Fruit fly (Drosophila melanogaster): ENCODE measurements around the gene LKRSDH.

Gene LKRSDH

DNA sequence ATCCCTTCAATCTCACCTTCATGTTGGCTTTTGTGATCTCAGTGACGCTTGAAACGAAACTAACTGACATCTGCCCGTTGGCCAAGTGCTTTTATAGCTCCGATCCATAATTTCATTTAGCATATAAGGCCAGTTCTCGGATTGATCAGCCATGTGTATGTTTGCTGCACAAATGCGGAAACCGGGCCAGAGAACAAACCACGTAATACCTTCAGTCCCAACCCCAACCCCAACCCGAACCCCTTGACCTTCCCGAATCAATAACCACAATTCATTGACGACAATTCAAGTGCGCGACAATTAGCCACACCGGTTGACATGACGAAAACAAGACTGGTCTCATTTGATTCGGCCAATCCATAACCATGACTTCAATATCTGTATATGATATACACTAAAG is 42.7 kb downstream of the LKRSDH start, which contains the start of gene CG7203 (continued):
- TF ChIP-seq cato (GFP tag; optimal IDR thresholded peaks at IDR 0.05; ENCODE audit: borderline replicate concordance) (no peak), NK7.1 (GFP tag; optimal IDR thresholded peaks at IDR 0.05) (no peak)

DNA sequence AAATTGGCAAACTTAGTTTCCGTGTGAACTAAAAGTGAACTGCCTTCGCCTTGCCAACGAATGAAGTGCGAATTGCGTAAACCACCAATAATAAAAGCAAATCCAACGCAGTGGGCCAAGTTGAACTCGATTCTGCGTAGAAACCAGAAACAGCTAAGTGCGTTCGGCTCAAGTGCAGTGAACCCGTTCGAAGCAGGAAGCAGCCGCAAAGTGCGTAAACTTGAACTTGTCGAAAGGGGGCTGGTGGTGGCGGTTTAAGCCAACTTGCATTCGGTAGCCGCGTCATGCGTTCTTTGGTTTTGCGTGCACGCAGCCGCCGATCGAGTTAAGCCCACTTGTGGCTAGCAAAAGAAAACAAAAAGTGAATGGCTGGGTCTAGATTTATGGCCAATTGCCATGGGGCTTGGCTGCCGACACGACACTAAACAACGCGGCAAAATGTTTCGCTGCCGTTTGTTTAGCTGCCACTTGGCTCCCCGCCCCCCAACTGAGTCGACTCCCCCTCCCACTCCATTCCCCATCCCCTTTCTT is 45.1 kb downstream of the LKRSDH start:
- TF ChIP-seq Nf-YA (GFP tag; IDR thresholded peaks at IDR 0.05): no peak
- TF ChIP-seq ind (GFP tag; optimal IDR thresholded peaks at IDR 0.05): no peak
- TF ChIP-seq Abd-B (GFP tag; optimal IDR thresholded peaks at IDR 0.05): no peak
- 0 out of 3 replicates have a peak, but pooled peaks have one; percentile 6 for TF ChIP-seq CG11456 (GFP tag; IDR thresholded peaks at IDR 0.05)
- TF ChIP-seq kay (GFP tag; optimal IDR thresholded peaks at IDR 0.05): no peak
- TF ChIP-seq crol (GFP tag; IDR thresholded peaks at IDR 0.05): 0 out of 2 replicates have a peak, but pooled peaks have one; percentile 23
- peak; percentile 35; the same call in 1 of the 3 replicates for TF ChIP-seq CG6175 (GFP tag; IDR thresholded peaks at IDR 0.05)
- TF ChIP-seq CG11247 (GFP tag; IDR thresholded peaks at IDR 0.05): 0 out of 2 replicates have a peak, but pooled peaks have one; percentile 16

DNA sequence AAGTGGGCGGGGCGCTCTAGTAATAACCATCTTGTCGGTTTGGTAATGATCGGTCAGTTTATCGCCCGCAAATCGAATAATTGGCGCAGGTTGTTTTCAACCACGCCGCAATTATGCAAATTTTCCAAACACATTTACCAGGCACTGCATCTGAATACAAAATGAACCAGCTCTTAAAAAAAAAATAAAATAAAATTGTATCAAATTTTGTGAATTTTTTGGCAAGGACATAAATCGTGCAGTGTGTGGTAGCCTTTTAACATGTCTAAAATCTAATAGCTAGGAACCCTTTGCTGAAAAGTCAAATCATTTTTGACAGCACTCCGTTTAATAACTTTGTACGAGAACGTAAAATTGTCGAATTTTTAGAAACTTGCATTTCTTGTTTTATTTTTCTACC is 48.8 kb downstream of the LKRSDH start, which contains the start of gene ATPsynGL:
Gene ATPsynGL (plus strand): TSS at position 301 of the 400 bp plus-strand sequence.
- no peak for TF ChIP-seq pan (optimal IDR thresholded peaks at IDR 0.05)
- no peak for TF ChIP-seq pan (GFP tag; optimal IDR thresholded peaks at IDR 0.05 in 1 of 2, IDR thresholded peaks at IDR 0.05 in 1 of 2)
- no peak for TF ChIP-seq CG15269 (tag; optimal IDR thresholded peaks at IDR 0.05)
- TF ChIP-seq dpn (GFP tag; optimal IDR thresholded peaks at IDR 0.05): no peak
- TF ChIP-seq CG2889 (GFP tag; IDR thresholded peaks at IDR 0.05): no peak
- no peak for TF ChIP-seq CG10147 (GFP tag; optimal IDR thresholded peaks at IDR 0.05)
- no peak for TF ChIP-seq Dek (tag; optimal IDR thresholded peaks at IDR 0.05)
- no peak for TF ChIP-seq CG13123 (GFP tag; optimal IDR thresholded peaks at IDR 0.05)
- TF ChIP-seq CG34376 (GFP tag; optimal IDR thresholded peaks at IDR 0.05): no peak
- TF ChIP-seq run (tag; optimal IDR thresholded peaks at IDR 0.05): no peak
- no peak for TF ChIP-seq Hr3 (GFP tag; optimal IDR thresholded peaks at IDR 0.05)
- TF ChIP-seq Hmx (GFP tag; optimal IDR thresholded peaks at IDR 0.05): no peak

dm6 chr2L:7744739-7745138 is 51.0 kb downstream of the LKRSDH start, which contains the start of gene CG7214:
Gene CG7214 (minus strand): TSS chr2L:7744839.
- TF ChIP-seq Dbx (GFP tag; IDR thresholded peaks at IDR 0.05) (no peak), lmd (GFP tag; IDR thresholded peaks at IDR 0.05) (0 out of 2 replicates have a peak, but pooled peaks have one; percentile 9), CG1233 (GFP tag; optimal IDR thresholded peaks at IDR 0.05) (no peak), CG6813 (GFP tag; optimal IDR thresholded peaks at IDR 0.05) (no peak), ac (GFP tag; optimal IDR thresholded peaks at IDR 0.05) (no peak), Dref (GFP tag; IDR thresholded peaks at IDR 0.05) (0 out of 2 replicates have a peak, but pooled peaks have one; percentile 25), Six4 (GFP tag; optimal IDR thresholded peaks at IDR 0.05) (no peak), CG32532 (GFP tag; IDR thresholded peaks at IDR 0.05) (no peak), Dll (GFP tag; IDR thresholded peaks at IDR 0.05; ENCODE audit: partially characterized antibody) (no peak), dpn (GFP tag; optimal IDR thresholded peaks at IDR 0.05) (no peak)

DNA sequence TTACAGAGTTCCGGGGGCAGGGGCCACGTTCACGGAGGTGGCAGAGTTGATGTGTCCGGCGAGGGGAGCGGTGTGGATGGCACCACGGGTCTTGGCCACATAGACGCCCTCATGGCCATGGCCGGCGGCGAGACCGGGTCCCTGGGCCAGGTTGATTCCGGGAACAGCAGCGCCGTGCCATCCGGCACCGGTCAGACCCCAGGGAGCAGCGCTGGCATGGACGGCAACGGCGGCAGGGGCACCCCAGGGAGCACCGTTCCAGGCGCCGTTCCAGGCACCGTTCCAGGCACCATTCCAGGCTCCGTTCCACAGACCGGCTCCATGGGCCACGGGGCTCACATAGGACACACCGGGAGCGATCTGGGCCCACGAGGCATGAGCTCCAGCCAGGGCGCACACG is 51.6 kb downstream of the LKRSDH start:
- TF ChIP-seq Dref (GFP tag; IDR thresholded peaks at IDR 0.05): peak; percentile 24; the same call in 1 of the 2 replicates
- TF ChIP-seq lmd (GFP tag; IDR thresholded peaks at IDR 0.05): peak; percentile 13; the same call in 1 of the 2 replicates
- no peak for TF ChIP-seq bowl (GFP tag; IDR thresholded peaks at IDR 0.05)
- TF ChIP-seq CG34224 (GFP tag; IDR thresholded peaks at IDR 0.05; ENCODE audit: partially characterized antibody): no peak
- 0 out of 2 replicates have a peak, but pooled peaks have one; percentile 8 for TF ChIP-seq CG6272 (GFP tag; IDR thresholded peaks at IDR 0.05)
- peak; percentile 73 for TF ChIP-seq Hr39 (optimal IDR thresholded peaks at IDR 0.05)
- TF ChIP-seq CG11456 (GFP tag; IDR thresholded peaks at IDR 0.05): 0 out of 3 replicates have a peak, but pooled peaks have one; percentile 65
- no peak for TF ChIP-seq hbn (GFP tag; IDR thresholded peaks at IDR 0.05; ENCODE audit: partially characterized antibody)
